Worm (Caenorhabditis elegans): Measurements from ENCODE around the gene spp-27.

DNA sequence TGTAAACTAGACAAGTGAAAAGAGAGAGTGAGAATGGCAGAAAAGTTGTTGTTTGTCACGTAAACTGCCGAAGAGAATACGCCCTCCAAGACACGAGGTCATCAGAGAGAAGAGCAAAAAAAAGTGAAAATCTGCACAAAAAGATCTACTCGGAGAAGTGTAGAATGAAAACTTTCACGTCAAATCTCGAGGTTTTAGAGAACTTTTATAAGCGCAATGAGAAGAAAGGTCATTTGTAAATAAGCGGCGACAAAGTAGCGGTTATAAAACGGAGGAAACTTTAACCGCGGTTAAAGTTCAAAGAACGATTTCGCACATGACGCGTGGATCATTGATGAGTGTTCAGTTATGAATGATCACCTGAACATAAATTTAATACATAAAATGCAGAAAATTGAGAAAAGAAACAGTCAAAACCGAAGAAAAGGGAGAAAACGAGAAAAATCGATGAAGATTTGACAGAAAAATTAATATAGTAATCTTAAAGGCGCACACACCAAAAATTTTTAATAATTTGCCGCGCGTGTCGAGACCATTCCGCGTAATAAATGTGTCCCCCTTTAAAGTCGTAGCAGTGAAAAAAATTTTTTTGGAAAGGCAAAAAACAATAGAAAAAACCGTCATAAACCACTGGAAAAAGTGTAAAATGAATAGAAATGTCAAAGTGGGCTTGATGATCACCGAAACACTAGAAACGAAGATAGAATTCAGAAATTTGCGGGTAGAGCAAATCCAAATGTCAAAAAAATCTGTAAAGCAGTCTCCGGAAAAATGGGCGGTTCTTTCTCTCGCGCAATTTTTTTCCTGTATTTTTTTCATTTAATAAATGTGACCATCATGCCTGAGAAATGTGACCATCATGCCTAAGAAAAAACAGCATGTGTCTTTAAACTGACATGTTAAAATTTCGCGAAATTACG lies 39.4 kb downstream of the spp-27 start:
- no peak for TF ChIP-seq ces-1 (GFP tag; optimal IDR thresholded peaks at IDR 0.05)
- TF ChIP-seq lin-35 (GFP tag; optimal IDR thresholded peaks at IDR 0.05) = peak; percentile 22 to 29
- TF ChIP-seq pag-3 (tag; optimal IDR thresholded peaks at IDR 0.05; ENCODE audit: borderline replicate concordance, insufficient read depth) = peak; percentile 77
- TF ChIP-seq unc-62 (GFP tag; optimal IDR thresholded peaks at IDR 0.05) = no peak
- no peak for TF ChIP-seq nhr-237 (tag; optimal IDR thresholded peaks at IDR 0.05)
- peak; percentile 8 to 33 for TF ChIP-seq lsy-2 (tag; optimal IDR thresholded peaks at IDR 0.05)
- no peak for TF ChIP-seq ztf-11 (tag; optimal IDR thresholded peaks at IDR 0.05)
- no peak for TF ChIP-seq xbp-1 (tag; optimal IDR thresholded peaks at IDR 0.05)
- TF ChIP-seq nhr-12 (tag; optimal IDR thresholded peaks at IDR 0.05) = no peak
- TF ChIP-seq fkh-4 (tag; optimal IDR thresholded peaks at IDR 0.05; ENCODE audit: borderline replicate concordance) = no peak
- TF ChIP-seq nhr-28 (tag; optimal IDR thresholded peaks at IDR 0.05) = no peak
- peak; percentile 31 for TF ChIP-seq ama-1 (optimal IDR thresholded peaks at IDR 0.05)
- peak in 1 of 2 experiments; percentile 80 for TF ChIP-seq mdl-1 (tag; optimal IDR thresholded peaks at IDR 0.05)
- peak; percentile 49 for TF ChIP-seq aha-1 (tag; optimal IDR thresholded peaks at IDR 0.05)

Data from whole organism, L1 larva.